Worm (Caenorhabditis elegans) whole organism, L4/young adult: ENCODE measurements around the gene ZK1086.3.

Experiments
- W03F9.2 ChIP-seq: fragments of 150-350 bp; optimal IDR thresholded peaks from 2 replicates; lab custom pipeline; 2014; ENCODE audit warnings: missing biosample characterization, missing genetic modification characterization
- dao-5 ChIP-seq: sonication (generic microtip); optimal IDR thresholded peaks from 2 replicates; lab custom pipeline; 2016; ENCODE audit warnings: missing genotype, missing genetic modification characterization, moderate library complexity, missing compliant biosample characterization
- him-1 ChIP-seq: sonication (generic microtip); optimal IDR thresholded peaks from 2 replicates; lab custom pipeline; 2016; ENCODE audit warnings: missing genotype, missing genetic modification reagents, missing genetic modification characterization, missing compliant biosample characterization

- TF ChIP-seq him-1 (tag; lab: Kevin White, UChicago) (no peak), W03F9.2 (no peak), dao-5 (tag; lab: Kevin White, UChicago) (no peak)
Measured at ce11 chrX:13790532-13790931, at the start of gene ZK1086.3.
